Worm (Caenorhabditis elegans) whole organism, L1 larva: ENCODE measurements around the gene lgc-6.

Source experiments
- C04F5.9 ChIP-seq: sonication (generic microtip); optimal IDR thresholded peaks from 2 replicates; lab custom pipeline; 2016; ENCODE audit warnings: missing genetic modification characterization, missing compliant biosample characterization
- C16A3.4 ChIP-seq: fragments of 150-350 bp; optimal IDR thresholded peaks from 2 replicates; lab custom pipeline; 2014; ENCODE audit warnings: missing biosample characterization, missing genetic modification characterization
- F16B12.6 ChIP-seq: fragments of 150-350 bp; optimal IDR thresholded peaks from 2 replicates; lab custom pipeline; 2014; ENCODE audit warnings: missing biosample characterization, missing genetic modification characterization
- Y116A8C.19 ChIP-seq: sonication (generic microtip); optimal IDR thresholded peaks from 2 replicates; lab custom pipeline; 2016; ENCODE audit warnings: missing compliant biosample characterization, missing genetic modification characterization, borderline replicate concordance
- alr-1 ChIP-seq: fragments of 200-800 bp; sonication (Bioruptor generic); optimal IDR thresholded peaks from 2 replicates; lab custom pipeline; 2018; ENCODE audit warnings: borderline replicate concordance, mild to moderate bottlenecking, missing genetic modification characterization, missing compliant biosample characterization
- ama-1 ChIP-seq: fragments of 150-350 bp; optimal IDR thresholded peaks from 2 replicates; lab custom pipeline; 2014
- ceh-63 ChIP-seq: fragments of 200-800 bp; sonication (Bioruptor generic); optimal IDR thresholded peaks from 2 replicates; lab custom pipeline; 2018; ENCODE audit warnings: mild to moderate bottlenecking, missing genetic modification characterization, missing compliant biosample characterization
- ceh-8 ChIP-seq: fragments of 200-800 bp; sonication (Bioruptor generic); optimal IDR thresholded peaks from 2 replicates; lab custom pipeline; 2018; ENCODE audit warnings: mild to moderate bottlenecking, missing genetic modification characterization, moderate library complexity, missing compliant biosample characterization
- ceh-82 ChIP-seq, 3 experiments: fragments of 150-350 bp in 1 of 3; sonication (generic microtip) in 2 of 3; optimal IDR thresholded peaks; 2 replicates each; lab custom pipeline; 2014 to 2017; ENCODE audit warnings: missing biosample characterization in 3 of 3, missing genetic modification characterization in 3 of 3
- ceh-88 ChIP-seq: fragments of 200-800 bp; sonication (Bioruptor generic); IDR thresholded peaks from 2 replicates; pipeline ENCODE4 v1.3.6; 2022; ENCODE audit warnings: missing genetic modification characterization, missing compliant biosample characterization
- ceh-90 ChIP-seq: sonication (generic microtip); optimal IDR thresholded peaks from 2 replicates; lab custom pipeline; 2016; ENCODE audit warnings: missing genetic modification characterization, missing compliant biosample characterization
- dsc-1 ChIP-seq: sonication (generic microtip); optimal IDR thresholded peaks from 2 replicates; lab custom pipeline; 2016; ENCODE audit warnings: mild to moderate bottlenecking, missing genetic modification characterization, missing compliant biosample characterization
- efl-1 ChIP-seq, 4 experiments: fragments of 150-350 bp; optimal IDR thresholded peaks in 3 of 4; peaks in 1 of 4; 1 replicate in 1 of 4; 2 replicates in 3 of 4; lab custom pipeline; 2014; ENCODE audit warnings: missing biosample characterization in 2 of 4, missing genetic modification characterization in 2 of 4, missing genetic modification reagents in 2 of 4
- elt-2 ChIP-seq: sonication (generic microtip); optimal IDR thresholded peaks from 2 replicates; lab custom pipeline; 2016; ENCODE audit warnings: missing genetic modification characterization, mild to moderate bottlenecking, inconsistent platforms, missing compliant biosample characterization, missing genetic modification reagents
- ets-5 ChIP-seq: fragments of 200-800 bp; sonication (Bioruptor generic); IDR thresholded peaks from 2 replicates; pipeline ENCODE4 v1.3.6; 2022; ENCODE audit warnings: missing genetic modification characterization, missing compliant biosample characterization
- fkh-8 ChIP-seq: sonication (generic microtip); optimal IDR thresholded peaks from 2 replicates; lab custom pipeline; 2016; ENCODE audit warnings: mild to moderate bottlenecking, missing genetic modification characterization, missing compliant biosample characterization
- fos-1 ChIP-seq: fragments of 150-350 bp; optimal IDR thresholded peaks from 2 replicates; lab custom pipeline; 2014; ENCODE audit warnings: missing biosample characterization, missing genetic modification characterization
- grh-1 ChIP-seq: fragments of 200-800 bp; sonication (Bioruptor generic); IDR thresholded peaks from 2 replicates; pipeline ENCODE4 v1.3.6; 2022; ENCODE audit warnings: missing genetic modification reagents, missing genetic modification characterization, missing compliant biosample characterization
- hlh-17 ChIP-seq: fragments of 200-800 bp; sonication (Bioruptor generic); optimal IDR thresholded peaks from 2 replicates; lab custom pipeline; 2018; ENCODE audit warnings: missing genetic modification characterization, mild to moderate bottlenecking, missing compliant biosample characterization, moderate library complexity, borderline replicate concordance
- irx-1 ChIP-seq: sonication (generic microtip); optimal IDR thresholded peaks from 2 replicates; lab custom pipeline; 2016; ENCODE audit warnings: missing genetic modification characterization, missing compliant biosample characterization
- jun-1 ChIP-seq: fragments of 150-350 bp; optimal IDR thresholded peaks from 2 replicates; lab custom pipeline; 2014; ENCODE audit warnings: missing biosample characterization, missing genetic modification reagents, missing genetic modification characterization
- lin-13 ChIP-seq: fragments of 150-350 bp; optimal IDR thresholded peaks from 2 replicates; lab custom pipeline; 2014; ENCODE audit warnings: missing biosample characterization, missing genetic modification reagents, missing genetic modification characterization
- lin-15B ChIP-seq: fragments of 150-350 bp; sonication (generic microtip); optimal IDR thresholded peaks from 3 replicates; lab custom pipeline; 2014; ENCODE audit warnings: missing biosample characterization, missing genetic modification characterization
- lin-35 ChIP-seq, 2 experiments: fragments of 150-350 bp; optimal IDR thresholded peaks; 2 replicates each; lab custom pipeline; 2014; ENCODE audit warnings: missing biosample characterization in 2 of 2, missing genetic modification characterization in 2 of 2, missing genetic modification reagents in 2 of 2
- lir-3 ChIP-seq: sonication (generic microtip); optimal IDR thresholded peaks from 2 replicates; lab custom pipeline; 2016; ENCODE audit warnings: mild to moderate bottlenecking, missing genetic modification characterization, moderate library complexity, missing compliant biosample characterization; ENCODE audit not compliant: poor library complexity
- mdl-1 ChIP-seq, 2 experiments: fragments of 150-350 bp; optimal IDR thresholded peaks; 2 replicates each; lab custom pipeline; 2014 to 2017; ENCODE audit warnings: missing biosample characterization in 2 of 2, missing genetic modification characterization in 2 of 2, inconsistent platforms in 1 of 2
- mef-2 ChIP-seq: fragments of 150-350 bp; optimal IDR thresholded peaks from 2 replicates; lab custom pipeline; 2014; ENCODE audit warnings: missing biosample characterization, missing genetic modification characterization
- mep-1 ChIP-seq: fragments of 150-350 bp; optimal IDR thresholded peaks from 2 replicates; lab custom pipeline; 2014; ENCODE audit warnings: missing biosample characterization, missing genetic modification characterization
- nhr-11 ChIP-seq: fragments of 150-350 bp; optimal IDR thresholded peaks from 2 replicates; lab custom pipeline; 2014; ENCODE audit warnings: missing biosample characterization, missing genetic modification characterization
- nhr-20 ChIP-seq: sonication (generic microtip); optimal IDR thresholded peaks from 2 replicates; lab custom pipeline; 2016; ENCODE audit warnings: mild to moderate bottlenecking, missing genetic modification characterization, missing compliant biosample characterization
- nhr-47 ChIP-seq: sonication (generic microtip); optimal IDR thresholded peaks from 2 replicates; lab custom pipeline; 2016; ENCODE audit warnings: mild to moderate bottlenecking, missing genetic modification characterization, moderate library complexity, missing compliant biosample characterization
- nhr-77 ChIP-seq: fragments of 150-350 bp; optimal IDR thresholded peaks from 2 replicates; lab custom pipeline; 2014; ENCODE audit warnings: missing biosample characterization, missing genetic modification characterization
- nhr-84 ChIP-seq: sonication (generic microtip); optimal IDR thresholded peaks from 2 replicates; lab custom pipeline; 2017; ENCODE audit warnings: missing biosample characterization, missing genetic modification characterization
- nhr-90 ChIP-seq: sonication (generic microtip); optimal IDR thresholded peaks from 2 replicates; lab custom pipeline; 2016; ENCODE audit warnings: mild to moderate bottlenecking, missing genetic modification characterization, missing compliant biosample characterization; ENCODE audit not compliant: poor library complexity
- pax-3 ChIP-seq: fragments of 200-800 bp; sonication (Bioruptor generic); optimal IDR thresholded peaks from 2 replicates; lab custom pipeline; 2018; ENCODE audit warnings: mild to moderate bottlenecking, missing genetic modification characterization, moderate library complexity, missing compliant biosample characterization
- pqm-1 ChIP-seq: sonication (generic microtip); optimal IDR thresholded peaks from 3 replicates; lab custom pipeline; 2017; ENCODE audit warnings: missing biosample characterization, missing genetic modification characterization
- rnt-1 ChIP-seq: sonication (generic microtip); optimal IDR thresholded peaks from 2 replicates; lab custom pipeline; 2016; ENCODE audit warnings: mild to moderate bottlenecking, missing genetic modification characterization, moderate library complexity, missing compliant biosample characterization
- skn-1 ChIP-seq: fragments of 150-350 bp; optimal IDR thresholded peaks from 2 replicates; lab custom pipeline; 2014; ENCODE audit warnings: missing biosample characterization, missing genetic modification characterization
- sox-4 ChIP-seq: sonication (generic microtip); optimal IDR thresholded peaks from 2 replicates; lab custom pipeline; 2016; ENCODE audit warnings: missing genetic modification characterization, missing compliant biosample characterization
- sup-37 ChIP-seq: fragments of 200-800 bp; sonication (Bioruptor generic); optimal IDR thresholded peaks from 2 replicates; lab custom pipeline; 2018; ENCODE audit warnings: mild to moderate bottlenecking, missing genetic modification characterization, missing compliant biosample characterization
- unc-130 ChIP-seq: fragments of 150-350 bp; optimal IDR thresholded peaks from 2 replicates; lab custom pipeline; 2017; ENCODE audit warnings: missing biosample characterization, missing genetic modification characterization, inconsistent platforms
- unc-98 ChIP-seq: fragments of 200-800 bp; sonication (Bioruptor generic); IDR thresholded peaks from 2 replicates; pipeline ENCODE4 v1.3.6; 2022; ENCODE audit warnings: missing genetic modification characterization, missing compliant biosample characterization
- xbp-1 ChIP-seq: sonication (generic microtip); optimal IDR thresholded peaks from 2 replicates; lab custom pipeline; 2016; ENCODE audit warnings: missing genetic modification characterization, missing compliant biosample characterization
- ztf-11 ChIP-seq, 2 experiments: sonication (generic microtip); optimal IDR thresholded peaks; 2 replicates each; lab custom pipeline; 2016 to 2017; ENCODE audit warnings: missing genetic modification characterization in 2 of 2, missing biosample characterization in 1 of 2, missing compliant biosample characterization in 1 of 2
- ztf-4 ChIP-seq: fragments of 150-350 bp; optimal IDR thresholded peaks from 2 replicates; lab custom pipeline; 2014; ENCODE audit warnings: missing biosample characterization, missing genetic modification characterization

lgc-6 gene

DNA sequence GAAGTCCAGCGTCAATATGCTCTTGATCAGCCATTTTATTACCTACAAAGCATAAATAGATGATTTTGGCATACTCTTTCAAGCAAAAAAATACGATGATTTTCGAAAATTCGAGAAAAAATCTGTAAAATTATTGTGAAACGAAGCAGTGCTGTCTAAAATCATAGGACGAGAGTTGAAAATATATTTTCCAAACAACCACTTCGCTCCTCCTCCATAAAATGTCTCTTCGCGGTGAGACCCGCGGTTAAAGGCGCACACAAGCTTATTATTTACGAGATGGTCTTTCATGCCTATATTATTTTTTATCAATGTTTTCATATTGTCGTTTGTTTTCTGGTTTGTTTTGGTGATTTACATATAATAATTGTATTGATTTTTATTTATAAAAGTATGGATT is 39.5 kb downstream of the lgc-6 start, which contains the start of gene nap-1 (continued):
- TF ChIP-seq F16B12.6 (peak; percentile 47), fos-1 (tag; lab: Kevin White, UChicago) (peak; percentile 45), C04F5.9 (tag; lab: Kevin White, UChicago) (no peak), ceh-63 (GFP tag; lab: Kevin White, UChicago) (no peak), ceh-88 (GFP tag; lab: Robert Waterston, UW) (no peak; the same call in 1 of the 2 replicates), dsc-1 (tag; lab: Kevin White, UChicago) (peak; percentile 48), Y116A8C.19 (tag; lab: Kevin White, UChicago) (no peak), mef-2 (no peak), unc-98 (GFP tag; lab: Robert Waterston, UW) (no peak), ets-5 (GFP tag; lab: Robert Waterston, UW) (no peak), unc-130 (tag; lab: Kevin White, UChicago) (peak; percentile 85), nhr-77 (tag; lab: Kevin White, UChicago) (peak; percentile 61), lin-35 (GFP tag; optimal IDR thresholded peaks at IDR 0.05; lab: Kevin White, UChicago) (peak; percentile 77 to 85), nhr-20 (peak; percentile 79), ztf-11 (tag; optimal IDR thresholded peaks at IDR 0.05; lab: Kevin White, UChicago) (no peak), ztf-4 (tag; lab: Kevin White, UChicago) (no peak), ceh-8 (GFP tag; lab: Kevin White, UChicago) (no peak), nhr-11 (tag; lab: Kevin White, UChicago) (no peak), mep-1 (peak; percentile 74), rnt-1 (tag; lab: Kevin White, UChicago) (peak; percentile 78), hlh-17 (GFP tag; lab: Kevin White, UChicago) (no peak), nhr-90 (tag; lab: Kevin White, UChicago) (peak; percentile 61), jun-1 (tag; lab: Kevin White, UChicago) (peak; percentile 9), ceh-82 (tag; optimal IDR thresholded peaks at IDR 0.05; lab: Kevin White, UChicago) (peak; percentile 65 to 86 (median 78)), elt-2 (peak; percentile 23), mdl-1 (tag; optimal IDR thresholded peaks at IDR 0.05; lab: Kevin White, UChicago) (peak in 1 of 2 experiments; percentile 58), sox-4 (tag; lab: Kevin White, UChicago) (no peak), nhr-47 (tag; lab: Kevin White, UChicago) (peak; percentile 79), skn-1 (tag; lab: Kevin White, UChicago) (peak; percentile 77), C16A3.4 (tag; lab: Kevin White, UChicago) (peak; percentile 88), fkh-8 (tag; lab: Kevin White, UChicago) (peak; percentile 69), pax-3 (tag; lab: Kevin White, UChicago) (no peak), ama-1 (lab: Kevin White, UChicago) (no peak), pqm-1 (tag; lab: Kevin White, UChicago) (peak; percentile 41), lin-15B (peak; percentile 58), grh-1 (no peak), sup-37 (GFP tag; lab: Kevin White, UChicago) (no peak), alr-1 (tag; lab: Kevin White, UChicago) (no peak), efl-1 (optimal IDR thresholded peaks at IDR 0.05; lab: Kevin White, UChicago) (peak; percentile 81), efl-1 (GFP tag; optimal IDR thresholded peaks at IDR 0.05 in 1 of 2; lab: Kevin White, UChicago) (peak; percentile 70 to 97), nhr-84 (no peak), lin-13 (GFP tag; lab: Kevin White, UChicago) (peak; percentile 81), xbp-1 (tag; lab: Kevin White, UChicago) (peak; percentile 71), ceh-90 (no peak), irx-1 (tag; lab: Kevin White, UChicago) (no peak), lir-3 (tag; lab: Kevin White, UChicago) (peak; percentile 21)
